Worm (Caenorhabditis elegans) whole organism, dauer: ENCODE data around the gene nsph-4.1.
"Not testable (repeated sequence)": the region's sequence is repeated elsewhere in the genome, so short reads cannot be mapped to it uniquely, and the experiment has no call there.

Experiments used
- unc-62 ChIP-seq: sonication (generic microtip); optimal IDR thresholded peaks from 2 replicates; lab custom pipeline; 2017; ENCODE audit warnings: missing biosample characterization, missing genetic modification reagents, missing genetic modification characterization

nsph-4.1 gene

ce11 chrIV:5226552-5226951 lies at the start of gene nsph-4.1:
Gene nsph-4.1 (plus strand): TSS chrIV:5226852.
- not testable (repeated sequence) for TF ChIP-seq unc-62 (GFP tag; lab: Kevin White, UChicago)

DNA sequence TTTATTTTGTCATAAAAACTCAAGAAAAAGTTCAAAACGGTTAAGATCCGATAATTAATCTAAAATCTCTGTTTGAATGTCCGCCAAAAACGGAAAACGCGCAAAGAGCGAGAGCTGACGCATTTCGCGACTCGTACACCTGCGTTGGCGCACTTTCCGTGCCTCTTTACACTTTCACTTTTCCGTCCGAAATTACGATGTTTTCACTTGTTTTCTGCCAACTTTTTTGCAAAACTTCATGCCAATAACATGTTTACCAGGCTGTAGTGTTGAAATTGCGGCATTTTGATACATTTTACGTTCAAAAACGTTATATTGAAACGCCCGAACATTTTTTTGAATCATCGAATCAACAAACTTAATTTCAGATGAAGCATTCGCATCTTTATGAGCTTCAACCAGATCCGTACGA lies 42.9 kb upstream of the nsph-4.1 start, which contains the start of gene W03F8.4:
W03F8.4 (plus strand) TSS at position 369 of the 412 bp plus-strand sequence.
- no peak for TF ChIP-seq unc-62 (GFP tag; lab: Kevin White, UChicago)

ce11 chrIV:5186480-5187205 lies 40.0 kb upstream of the nsph-4.1 start, which contains the start of the genes W03F8.6 and mtrf-1L:
Gene W03F8.6 (minus strand): TSS chrIV:5186580.
Gene mtrf-1L (plus strand): TSS chrIV:5187155.
- TF ChIP-seq unc-62 (GFP tag; lab: Kevin White, UChicago) = no peak

DNA sequence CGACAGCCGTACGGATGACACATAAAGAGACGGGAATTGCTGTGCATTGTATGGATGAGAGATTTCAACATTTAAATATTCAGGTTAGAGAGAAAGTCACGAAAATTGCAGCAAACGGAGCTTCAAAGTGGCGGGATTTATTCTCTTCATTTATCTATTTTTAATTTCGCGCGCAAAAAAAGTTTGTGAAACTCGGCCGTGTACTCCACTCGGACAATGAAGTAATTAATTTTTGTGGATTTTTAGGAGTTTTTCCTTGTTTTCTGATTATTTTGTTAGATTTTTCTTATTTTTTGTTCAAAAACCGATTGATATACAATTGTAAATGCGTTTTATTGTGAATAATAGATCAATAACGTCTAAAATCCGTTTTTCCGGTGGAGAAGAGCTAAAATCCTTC lies 38.6 kb upstream of the nsph-4.1 start:
- TF ChIP-seq unc-62 (GFP tag; lab: Kevin White, UChicago) = no peak

- no peak for TF ChIP-seq unc-62 (GFP tag; lab: Kevin White, UChicago)
These were observed 31.1 kb upstream of the nsph-4.1 start, which contains the start of gene gpa-18 for ce11 chrIV:5195531-5195930. Gene gpa-18 (minus strand): TSS chrIV:5195631.

ce11 chrIV:5200813-5201212 lies 25.8 kb upstream of the nsph-4.1 start:
- no peak for TF ChIP-seq unc-62 (GFP tag; lab: Kevin White, UChicago)

- no peak for TF ChIP-seq unc-62 (GFP tag; lab: Kevin White, UChicago)
These were observed 24.1 kb upstream of the nsph-4.1 start for ce11 chrIV:5202575-5202974.

DNA sequence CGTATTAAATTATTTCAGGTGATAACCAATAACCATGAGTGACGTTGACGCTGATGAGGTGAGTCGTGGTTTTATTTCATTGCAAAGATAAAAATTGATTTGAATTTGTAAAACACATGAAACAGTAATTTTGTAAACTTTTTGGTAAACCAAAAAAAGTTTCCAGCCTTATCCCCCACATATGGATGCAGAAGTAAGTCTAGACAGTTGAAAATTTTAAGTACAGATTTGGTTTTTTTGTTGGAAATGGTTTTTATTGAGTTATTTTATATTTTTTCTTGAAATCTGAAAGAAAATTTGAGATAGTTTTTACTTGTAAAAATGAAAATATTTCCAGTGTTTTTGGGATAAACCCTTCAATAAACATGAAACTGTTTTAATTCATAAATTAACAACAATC lies 22.1 kb upstream of the nsph-4.1 start, which contains the start of gene tni-4:
tni-4 (plus strand) TSS at position 19 of the 400 bp plus-strand sequence.
- TF ChIP-seq unc-62 (GFP tag; lab: Kevin White, UChicago) = no peak

ce11 chrIV:5206716-5207115 lies 19.9 kb upstream of the nsph-4.1 start:
- no peak for TF ChIP-seq unc-62 (GFP tag; lab: Kevin White, UChicago)

ce11 chrIV:5209390-5209789 lies 17.3 kb upstream of the nsph-4.1 start, which contains the start of the genes Y59E9AL.36 and nbet-1:
Gene Y59E9AL.36 (minus strand): TSS chrIV:5209481.
Gene nbet-1 (plus strand): TSS chrIV:5209501.
- no peak for TF ChIP-seq unc-62 (GFP tag; lab: Kevin White, UChicago)

ce11 chrIV:5210606-5211005 lies 16.0 kb upstream of the nsph-4.1 start:
- no peak for TF ChIP-seq unc-62 (GFP tag; lab: Kevin White, UChicago)

DNA sequence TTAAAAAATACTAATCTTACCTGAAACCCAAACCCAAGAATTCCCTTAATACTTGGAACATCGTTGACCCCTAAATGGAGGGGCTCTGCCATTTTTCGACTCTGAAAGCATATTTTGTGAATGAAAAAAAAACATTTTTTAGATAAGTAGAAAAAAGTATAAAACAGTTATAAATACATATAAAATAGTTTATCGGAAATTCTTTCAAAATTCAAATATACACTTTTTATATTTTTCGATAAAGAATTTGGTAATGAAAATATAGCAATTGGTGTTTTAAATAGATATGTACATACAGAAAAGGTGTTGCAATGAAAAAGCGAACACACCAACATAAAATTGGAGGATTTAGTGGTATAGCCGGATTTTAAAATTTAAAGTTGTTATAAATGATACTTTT lies 11.6 kb upstream of the nsph-4.1 start, which contains the start of gene Y59E9AL.4:
Y59E9AL.4 (minus strand) TSS at position 101 of the 400 bp plus-strand sequence.
- TF ChIP-seq unc-62 (GFP tag; lab: Kevin White, UChicago) = no peak

ce11 chrIV:5216349-5216748 lies 10.3 kb upstream of the nsph-4.1 start:
- TF ChIP-seq unc-62 (GFP tag; lab: Kevin White, UChicago) = no peak

ce11 chrIV:5218496-5218895 lies 8.2 kb upstream of the nsph-4.1 start, which contains the start of gene nsph-4.2:
Gene nsph-4.2 (plus strand): TSS chrIV:5218796.
- TF ChIP-seq unc-62 (GFP tag; lab: Kevin White, UChicago) = not testable (repeated sequence)

DNA sequence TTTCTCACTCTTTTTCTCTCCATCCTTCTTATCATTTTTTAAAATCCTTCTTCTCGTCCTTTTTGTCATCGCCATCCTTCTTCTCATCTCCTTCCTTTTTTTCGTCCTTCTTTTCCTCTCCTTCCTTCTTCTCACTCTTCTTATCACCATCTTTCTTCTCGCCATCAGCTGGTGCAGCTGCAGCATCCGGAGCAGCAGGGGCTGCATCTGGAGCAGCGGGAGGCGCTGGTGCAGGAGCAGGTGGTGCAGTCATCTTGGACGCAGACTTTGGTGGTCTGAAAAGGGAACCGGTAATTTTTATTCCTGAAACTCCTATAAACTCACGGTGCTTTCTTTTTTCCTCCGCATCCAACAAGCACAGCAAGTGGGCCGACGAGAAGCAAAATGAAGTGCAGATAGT lies 4.9 kb upstream of the nsph-4.1 start:
- no peak for TF ChIP-seq unc-62 (GFP tag; lab: Kevin White, UChicago)

- TF ChIP-seq unc-62 (GFP tag; lab: Kevin White, UChicago) = no peak
These were observed 2.4 kb upstream of the nsph-4.1 start, which contains the start of gene Y59E9AL.8 for ce11 chrIV:5224238-5224637. Gene Y59E9AL.8 (minus strand): TSS chrIV:5224338.
